Fruit fly (Drosophila melanogaster) whole organism, wandering third instar larva: Measurements from ENCODE around the gene CG45100.

ENCODE experiments used
- CG32264 ChIP-seq: fragments of 200-800 bp; sonication (Bioruptor generic); optimal IDR thresholded peaks from 2 replicates; lab custom pipeline; 2016; ENCODE audit warnings: missing biosample characterization, missing genetic modification characterization
- CG9705 ChIP-seq: fragments of 200-800 bp; sonication (Bioruptor generic); optimal IDR thresholded peaks from 2 replicates; lab custom pipeline; 2018; ENCODE audit warnings: missing biosample characterization, mild to moderate bottlenecking, missing genetic modification characterization
- CrebA ChIP-seq: fragments of 200-800 bp; sonication (Bioruptor generic); optimal IDR thresholded peaks from 2 replicates; lab custom pipeline; 2016; ENCODE audit warnings: missing biosample characterization, mild to moderate bottlenecking, missing genetic modification characterization, borderline replicate concordance
- Dfd ChIP-seq: fragments of >200 bp; optimal IDR thresholded peaks from 2 replicates; lab custom pipeline; 2017; ENCODE audit warnings: missing biosample characterization, missing genetic modification characterization
- Dif ChIP-seq: fragments of 200-275, 200-300 bp; sonication (Bioruptor generic); optimal IDR thresholded peaks from 2 replicates; lab custom pipeline; 2018; ENCODE audit warnings: missing biosample characterization, missing genetic modification characterization; ENCODE audit not compliant: partially characterized antibody
- GATAd ChIP-seq: sonication (Bioruptor generic); optimal IDR thresholded peaks from 2 replicates; lab custom pipeline; 2016; ENCODE audit warnings: missing biosample characterization, missing genetic modification characterization
- HLH106 ChIP-seq: fragments of 200-800 bp; optimal IDR thresholded peaks from 3 replicates; lab custom pipeline; 2019; ENCODE audit warnings: missing biosample characterization, mild to moderate bottlenecking, missing genetic modification characterization, moderate library complexity
- Hnf4 ChIP-seq: fragments of 200-800 bp; sonication (Bioruptor generic); optimal IDR thresholded peaks from 2 replicates; lab custom pipeline; 2016; ENCODE audit warnings: missing biosample characterization, mild to moderate bottlenecking, missing genetic modification characterization
- Hr83 ChIP-seq: fragments of 200-300 bp; sonication (Bioruptor generic); optimal IDR thresholded peaks from 2 replicates; lab custom pipeline; 2016; ENCODE audit warnings: missing biosample characterization, mild to moderate bottlenecking, missing genetic modification characterization, moderate library complexity; ENCODE audit not compliant: poor library complexity, severe bottlenecking
- Jra ChIP-seq: sonication (Bioruptor generic); optimal IDR thresholded peaks from 2 replicates; lab custom pipeline; 2016; ENCODE audit warnings: missing biosample characterization, missing genetic modification characterization
- Mio ChIP-seq: sonication (Bioruptor generic); optimal IDR thresholded peaks from 2 replicates; lab custom pipeline; 2016; ENCODE audit warnings: missing biosample characterization, missing genetic modification characterization
- Myc ChIP-seq: fragments of >200 bp; optimal IDR thresholded peaks from 2 replicates; lab custom pipeline; 2017
- N ChIP-seq: fragments of >200 bp; optimal IDR thresholded peaks from 2 replicates; lab custom pipeline; 2018; ENCODE audit warnings: missing biosample characterization, missing external identifiers, missing genetic modification characterization
- OdsH ChIP-seq: fragments of 200-800 bp; sonication (Bioruptor generic); optimal IDR thresholded peaks from 2 replicates; lab custom pipeline; 2016; ENCODE audit warnings: missing biosample characterization, mild to moderate bottlenecking, missing genetic modification characterization
- Rel ChIP-seq, 2 experiments: fragments of 200-800 bp; sonication (Bioruptor generic) in 1 of 2; optimal IDR thresholded peaks; 2 replicates in 1 of 2; 3 replicates in 1 of 2; lab custom pipeline; 2016 to 2019; ENCODE audit warnings: mild to moderate bottlenecking in 2 of 2, missing biosample characterization in 2 of 2, missing genetic modification characterization in 2 of 2, moderate library complexity in 1 of 2
- Sp1 ChIP-seq: fragments of 200-800 bp; sonication (Bioruptor generic); optimal IDR thresholded peaks from 3 replicates; lab custom pipeline; 2019; ENCODE audit warnings: missing biosample characterization, mild to moderate bottlenecking, missing genetic modification characterization, moderate library complexity
- Vsx2 ChIP-seq: fragments of 200-300, 225-300 bp; sonication (Bioruptor generic); optimal IDR thresholded peaks from 2 replicates; lab custom pipeline; 2018; ENCODE audit warnings: missing biosample characterization, missing genetic modification characterization; ENCODE audit not compliant: partially characterized antibody
- br ChIP-seq: fragments of 200-800 bp; sonication (Bioruptor generic); optimal IDR thresholded peaks from 2 replicates; lab custom pipeline; 2016; ENCODE audit warnings: missing biosample characterization, missing genetic modification characterization
- brk ChIP-seq: fragments of 200-800 bp; sonication (Bioruptor generic); optimal IDR thresholded peaks from 2 replicates; lab custom pipeline; 2016; ENCODE audit warnings: missing biosample characterization, mild to moderate bottlenecking, missing genetic modification characterization
- dl ChIP-seq, 2 experiments: fragments of 175-275, 200-275 bp in 1 of 2; fragments of 200-275 bp in 1 of 2; sonication (Bioruptor generic); optimal IDR thresholded peaks; lab custom pipeline; 2018; ENCODE audit warnings: mild to moderate bottlenecking in 2 of 2, missing biosample characterization in 2 of 2, missing genetic modification characterization in 2 of 2, moderate library complexity in 2 of 2; ENCODE audit not compliant: partially characterized antibody in 2 of 2, insufficient read depth in 1 of 2
- dmrt93B ChIP-seq: fragments of 200-800 bp; sonication (Bioruptor generic); optimal IDR thresholded peaks from 2 replicates; lab custom pipeline; 2018; ENCODE audit warnings: missing biosample characterization, mild to moderate bottlenecking, missing genetic modification characterization
- dsf ChIP-seq: sonication (Bioruptor generic); optimal IDR thresholded peaks from 2 replicates; lab custom pipeline; 2016; ENCODE audit warnings: missing biosample characterization, missing genetic modification characterization, borderline replicate concordance
- ey ChIP-seq: fragments of 200-800 bp; sonication (Bioruptor generic); optimal IDR thresholded peaks from 2 replicates; lab custom pipeline; 2016; ENCODE audit warnings: missing biosample characterization, missing genetic modification characterization
- foxo ChIP-seq, 2 experiments: fragments of 200-800 bp; sonication (Bioruptor generic); optimal IDR thresholded peaks; 2 replicates in 1 of 2; 3 replicates in 1 of 2; lab custom pipeline; 2016 to 2017; ENCODE audit warnings: missing biosample characterization in 2 of 2, missing genetic modification characterization in 2 of 2
- fru ChIP-seq: fragments of 200-800 bp; sonication (Bioruptor generic); optimal IDR thresholded peaks from 3 replicates; lab custom pipeline; 2016; ENCODE audit warnings: missing biosample characterization, mild to moderate bottlenecking, missing genetic modification characterization
- h ChIP-seq: fragments of 200-800 bp; sonication (Bioruptor generic); optimal IDR thresholded peaks from 3 replicates; lab custom pipeline; 2016; ENCODE audit warnings: missing biosample characterization, mild to moderate bottlenecking, missing genetic modification characterization
- jim ChIP-seq: fragments of 175-275, 200-325 bp; sonication (Bioruptor generic); optimal IDR thresholded peaks from 2 replicates; lab custom pipeline; 2016; ENCODE audit warnings: missing biosample characterization, mild to moderate bottlenecking, missing genetic modification characterization
- lola ChIP-seq: fragments of >200 bp; optimal IDR thresholded peaks from 2 replicates; lab custom pipeline; 2017; ENCODE audit warnings: missing biosample characterization, missing genetic modification characterization
- pan ChIP-seq: fragments of >200 bp; optimal IDR thresholded peaks from 2 replicates; lab custom pipeline; 2017
- psq ChIP-seq: fragments of 200-800 bp; sonication (Bioruptor generic); optimal IDR thresholded peaks from 3 replicates; lab custom pipeline; 2017; ENCODE audit warnings: missing biosample characterization, mild to moderate bottlenecking, missing genetic modification characterization, moderate library complexity
- rgr ChIP-seq: fragments of 200-800 bp; sonication (Bioruptor generic); optimal IDR thresholded peaks from 3 replicates; lab custom pipeline; 2016; ENCODE audit warnings: missing biosample characterization, mild to moderate bottlenecking, missing genetic modification characterization
- sage ChIP-seq: fragments of 200-800 bp; sonication (Bioruptor generic); optimal IDR thresholded peaks from 2 replicates; lab custom pipeline; 2016; ENCODE audit warnings: missing biosample characterization, mild to moderate bottlenecking, missing genetic modification characterization
- sv ChIP-seq: fragments of 200-800 bp; sonication (Bioruptor generic); optimal IDR thresholded peaks from 3 replicates; lab custom pipeline; 2016; ENCODE audit warnings: missing biosample characterization, missing genetic modification characterization
- tai ChIP-seq: sonication (Bioruptor generic); optimal IDR thresholded peaks from 2 replicates; lab custom pipeline; 2016; ENCODE audit warnings: missing biosample characterization, missing genetic modification characterization
- woc ChIP-seq: sonication (Bioruptor generic); optimal IDR thresholded peaks from 2 replicates; lab custom pipeline; 2016; ENCODE audit warnings: missing biosample characterization, mild to moderate bottlenecking, missing genetic modification characterization

Gene CG45100

dm6 chr3R:5464481-5464880, 9.9 kb downstream of the CG45100 start, which contains the start of gene PEK:
PEK (minus strand) TSS chr3R:5464753.
- TF ChIP-seq Dif (GFP tag; lab: Kevin White, UChicago) (no peak), Rel (GFP tag; optimal IDR thresholded peaks at IDR 0.05; lab: Kevin White, UChicago) (no peak), Rel (tag; optimal IDR thresholded peaks at IDR 0.05; lab: Kevin White, UChicago) (peak; percentile 19), HLH106 (tag; lab: Kevin White, UChicago) (no peak), Hr83 (GFP tag; lab: Kevin White, UChicago) (no peak), rgr (GFP tag; lab: Kevin White, UChicago) (no peak), brk (GFP tag; lab: Kevin White, UChicago) (no peak), Myc (lab: Kevin White, UChicago) (peak; percentile 52), br (no peak), pan (lab: Kevin White, UChicago) (no peak)

DNA sequence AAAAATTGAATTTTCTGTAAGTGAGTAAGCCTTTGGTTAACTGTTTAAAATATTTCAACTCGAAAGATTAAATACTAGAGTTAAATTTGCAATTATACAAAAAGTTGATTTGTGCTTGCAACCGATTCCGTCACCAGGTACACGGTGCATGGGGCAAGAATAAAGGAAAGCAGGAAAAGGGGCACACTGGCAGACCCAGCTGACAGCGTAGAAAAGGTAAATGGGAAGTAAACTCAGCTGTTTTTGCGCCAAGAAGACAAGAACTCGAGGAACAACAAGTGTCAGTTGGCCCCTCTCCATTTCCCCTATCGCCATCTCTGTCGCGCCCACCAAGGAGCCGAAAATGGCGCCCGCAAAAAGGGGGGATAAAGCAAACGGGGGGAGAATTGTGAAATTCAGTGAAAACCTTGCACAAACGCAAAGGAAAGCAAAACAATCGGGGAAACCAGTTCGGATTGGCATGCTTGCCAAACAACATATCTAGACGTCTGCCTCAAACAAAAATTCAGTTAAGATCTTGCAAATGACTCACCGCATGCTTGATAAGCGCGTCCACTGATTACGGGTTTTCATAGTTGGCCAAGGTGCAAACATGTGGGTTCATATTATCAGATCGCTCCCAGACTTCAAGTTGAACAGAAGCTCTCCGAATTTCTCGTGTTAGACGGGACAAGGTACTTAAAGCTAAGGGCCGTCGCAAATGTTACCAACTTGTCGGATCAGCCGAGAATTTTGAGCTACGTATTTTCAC, 11.0 kb downstream of the CG45100 start:
- TF ChIP-seq Hr83 (GFP tag; lab: Kevin White, UChicago) (no peak), fru (GFP tag; lab: Kevin White, UChicago) (peak; percentile 7), N (no peak), psq (GFP tag; lab: Kevin White, UChicago) (peak; percentile 52), Rel (GFP tag; optimal IDR thresholded peaks at IDR 0.05; lab: Kevin White, UChicago) (no peak), Rel (tag; optimal IDR thresholded peaks at IDR 0.05; lab: Kevin White, UChicago) (peak; percentile 13), Sp1 (peak; percentile 5), tai (no peak), jim (GFP tag; lab: Kevin White, UChicago) (no peak), Vsx2 (no peak), Myc (lab: Kevin White, UChicago) (no peak), Jra (GFP tag; lab: Kevin White, UChicago) (peak; percentile 7), CG9705 (GFP tag; lab: Kevin White, UChicago) (no peak), foxo (GFP tag; optimal IDR thresholded peaks at IDR 0.05; lab: Kevin White, UChicago) (peak in 1 of 2 experiments; percentile 11), CG32264 (GFP tag; lab: Kevin White, UChicago) (no peak)

DNA sequence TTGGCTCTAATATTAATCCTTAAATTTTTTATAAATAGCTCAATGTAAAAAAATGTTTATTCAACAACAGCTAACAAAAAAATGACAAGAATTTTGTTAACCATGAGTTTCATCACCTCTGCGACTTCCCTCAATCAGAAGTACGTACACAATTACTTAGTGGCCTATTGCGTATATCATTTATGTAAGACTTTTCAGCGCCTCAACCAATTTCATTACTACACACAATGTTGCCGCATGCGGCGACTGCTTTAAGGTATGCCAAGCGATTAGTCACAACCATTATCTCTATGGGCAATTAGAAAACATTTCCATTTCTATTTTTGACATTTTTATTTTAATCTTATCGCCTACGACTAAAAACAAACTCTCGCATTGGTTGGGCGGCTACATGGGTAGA, 15.8 kb downstream of the CG45100 start:
- TF ChIP-seq tai (no peak), OdsH (GFP tag; lab: Kevin White, UChicago) (no peak), woc (GFP tag; lab: Kevin White, UChicago) (no peak), fru (GFP tag; lab: Kevin White, UChicago) (no peak), ey (GFP tag; lab: Kevin White, UChicago) (no peak), N (no peak), Myc (lab: Kevin White, UChicago) (no peak), Rel (GFP tag; optimal IDR thresholded peaks at IDR 0.05; lab: Kevin White, UChicago) (no peak), Rel (tag; optimal IDR thresholded peaks at IDR 0.05; lab: Kevin White, UChicago) (no peak), sv (no peak), dsf (GFP tag; lab: Kevin White, UChicago) (no peak), Dfd (no peak), Vsx2 (no peak), CG32264 (GFP tag; lab: Kevin White, UChicago) (no peak), lola (GFP tag; lab: Kevin White, UChicago) (no peak), foxo (GFP tag; optimal IDR thresholded peaks at IDR 0.05; lab: Kevin White, UChicago) (no peak), rgr (GFP tag; lab: Kevin White, UChicago) (no peak), br (no peak), pan (lab: Kevin White, UChicago) (no peak), h (no peak), Hnf4 (GFP tag; lab: Kevin White, UChicago) (no peak)

- TF ChIP-seq N (no peak), brk (GFP tag; lab: Kevin White, UChicago) (no peak), dl (GFP tag; optimal IDR thresholded peaks at IDR 0.05; lab: Kevin White, UChicago; ENCODE audit: insufficient read depth in 1 of 2, partially characterized antibody in 2 of 2) (no peak), Dif (GFP tag; lab: Kevin White, UChicago) (no peak), lola (GFP tag; lab: Kevin White, UChicago) (no peak), CG9705 (GFP tag; lab: Kevin White, UChicago) (no peak), jim (GFP tag; lab: Kevin White, UChicago) (no peak), CrebA (GFP tag; lab: Kevin White, UChicago) (no peak), CG32264 (GFP tag; lab: Kevin White, UChicago) (no peak), Rel (GFP tag; optimal IDR thresholded peaks at IDR 0.05; lab: Kevin White, UChicago) (no peak), Rel (tag; optimal IDR thresholded peaks at IDR 0.05; lab: Kevin White, UChicago) (no peak), Jra (GFP tag; lab: Kevin White, UChicago) (peak; percentile 35), GATAd (GFP tag; lab: Kevin White, UChicago) (no peak), Vsx2 (no peak), woc (GFP tag; lab: Kevin White, UChicago) (no peak), br (no peak), pan (lab: Kevin White, UChicago) (no peak), h (peak; percentile 52), Hnf4 (GFP tag; lab: Kevin White, UChicago) (no peak), rgr (GFP tag; lab: Kevin White, UChicago) (peak; percentile 54), dsf (GFP tag; lab: Kevin White, UChicago) (no peak), Mio (GFP tag; lab: Kevin White, UChicago) (no peak), foxo (GFP tag; optimal IDR thresholded peaks at IDR 0.05; lab: Kevin White, UChicago) (peak in 1 of 2 experiments; percentile 26), fru (GFP tag; lab: Kevin White, UChicago) (peak; percentile 17), psq (GFP tag; lab: Kevin White, UChicago) (no peak), Hr83 (GFP tag; lab: Kevin White, UChicago) (peak; percentile 84), sage (GFP tag; lab: Kevin White, UChicago) (no peak), tai (no peak), ey (GFP tag; lab: Kevin White, UChicago) (no peak), Dfd (no peak), dmrt93B (GFP tag; lab: Kevin White, UChicago) (peak; percentile 24), sv (no peak)
Measured at dm6 chr3R:5454334-5454733, 20.1 kb downstream of the CG45100 start.
